Worm (Caenorhabditis elegans) whole organism, late embryonic: ENCODE data around the gene C17F4.12.

ENCODE experiments used
- C38D4.7 ChIP-seq: fragments of 200-800 bp; sonication (Bioruptor generic); optimal IDR thresholded peaks from 2 replicates; lab custom pipeline; 2018; ENCODE audit warnings: mild to moderate bottlenecking, missing genetic modification characterization, moderate library complexity, missing compliant biosample characterization
- K02D7.2 ChIP-seq: sonication (generic microtip); optimal IDR thresholded peaks from 2 replicates; lab custom pipeline; 2017; ENCODE audit warnings: mild to moderate bottlenecking, missing genetic modification characterization, missing compliant biosample characterization
- T23F11.4 ChIP-seq: fragments of 200-800 bp; sonication (Bioruptor generic); optimal IDR thresholded peaks from 2 replicates; lab custom pipeline; 2018; ENCODE audit warnings: mild to moderate bottlenecking, missing genetic modification characterization, missing compliant biosample characterization
- Y22D7AL.16 ChIP-seq: sonication (generic microtip); optimal IDR thresholded peaks from 2 replicates; lab custom pipeline; 2016; ENCODE audit warnings: missing genetic modification characterization, missing compliant biosample characterization
- ahr-1 ChIP-seq: sonication (generic microtip); optimal IDR thresholded peaks from 2 replicates; lab custom pipeline; 2016; ENCODE audit warnings: missing genetic modification characterization, missing compliant biosample characterization
- ama-1 ChIP-seq: fragments of 150-350 bp; optimal IDR thresholded peaks from 2 replicates; lab custom pipeline; 2014
- ceh-14 ChIP-seq: sonication (generic microtip); optimal IDR thresholded peaks from 2 replicates; lab custom pipeline; 2016; ENCODE audit warnings: missing genotype, missing genetic modification characterization, missing compliant biosample characterization
- ceh-18 ChIP-seq: sonication (generic microtip); optimal IDR thresholded peaks from 2 replicates; lab custom pipeline; 2016; ENCODE audit warnings: missing genetic modification characterization, missing compliant biosample characterization
- ceh-19 ChIP-seq: fragments of 200-800 bp; sonication (Bioruptor generic); optimal IDR thresholded peaks from 2 replicates; lab custom pipeline; 2018; ENCODE audit warnings: mild to moderate bottlenecking, missing genetic modification characterization, missing compliant biosample characterization
- ceh-22 ChIP-seq: sonication (generic microtip); optimal IDR thresholded peaks from 2 replicates; lab custom pipeline; 2017; ENCODE audit warnings: missing biosample characterization, missing genetic modification characterization
- ceh-24 ChIP-seq: sonication (generic microtip); optimal IDR thresholded peaks from 2 replicates; lab custom pipeline; 2016; ENCODE audit warnings: mild to moderate bottlenecking, missing genetic modification characterization, missing compliant biosample characterization
- ceh-30 ChIP-seq: fragments of 150-350 bp; optimal IDR thresholded peaks from 2 replicates; lab custom pipeline; 2014; ENCODE audit warnings: missing biosample characterization, missing genetic modification characterization
- ceh-31 ChIP-seq: sonication (generic microtip); optimal IDR thresholded peaks from 2 replicates; lab custom pipeline; 2016; ENCODE audit warnings: missing genetic modification characterization, missing compliant biosample characterization
- ceh-34 ChIP-seq: sonication (generic microtip); optimal IDR thresholded peaks from 2 replicates; lab custom pipeline; 2016; ENCODE audit warnings: mild to moderate bottlenecking, missing genetic modification characterization, missing compliant biosample characterization
- ceh-48 ChIP-seq: sonication (generic microtip); optimal IDR thresholded peaks from 2 replicates; lab custom pipeline; 2016; ENCODE audit warnings: missing genetic modification characterization, inconsistent platforms, missing compliant biosample characterization
- ceh-6 ChIP-seq: fragments of 200-800 bp; sonication (Bioruptor generic); optimal IDR thresholded peaks from 2 replicates; lab custom pipeline; 2018; ENCODE audit warnings: mild to moderate bottlenecking, missing genetic modification characterization, missing compliant biosample characterization
- dmd-4 ChIP-seq: sonication (generic microtip); optimal IDR thresholded peaks from 2 replicates; lab custom pipeline; 2016; ENCODE audit warnings: borderline replicate concordance, missing genetic modification characterization, missing compliant biosample characterization
- dve-1 ChIP-seq: sonication (generic microtip); optimal IDR thresholded peaks from 2 replicates; lab custom pipeline; 2017; ENCODE audit warnings: antibody characterized with exemption, mild to moderate bottlenecking, missing genetic modification characterization, missing compliant biosample characterization
- ets-4 ChIP-seq: sonication (generic microtip); optimal IDR thresholded peaks from 2 replicates; lab custom pipeline; 2016; ENCODE audit warnings: missing genetic modification characterization, missing compliant biosample characterization
- eyg-1 ChIP-seq: sonication (generic microtip); optimal IDR thresholded peaks from 2 replicates; lab custom pipeline; 2016; ENCODE audit warnings: missing genotype, missing genetic modification characterization, missing compliant biosample characterization
- fax-1 ChIP-seq: sonication (generic microtip); optimal IDR thresholded peaks from 2 replicates; lab custom pipeline; 2016; ENCODE audit warnings: missing genotype, missing genetic modification characterization, missing compliant biosample characterization
- fkh-10 ChIP-seq: fragments of 150-350 bp; optimal IDR thresholded peaks from 2 replicates; lab custom pipeline; 2014; ENCODE audit warnings: missing biosample characterization, missing genetic modification reagents, missing genetic modification characterization
- gmeb-2 ChIP-seq: sonication (generic microtip); optimal IDR thresholded peaks from 2 replicates; lab custom pipeline; 2016; ENCODE audit warnings: missing genetic modification characterization, inconsistent platforms, missing compliant biosample characterization
- hlh-13 ChIP-seq: fragments of 200-800 bp; sonication (Bioruptor generic); optimal IDR thresholded peaks from 2 replicates; lab custom pipeline; 2018; ENCODE audit warnings: mild to moderate bottlenecking, missing genetic modification characterization, missing compliant biosample characterization
- hlh-15 ChIP-seq: sonication (generic microtip); optimal IDR thresholded peaks from 2 replicates; lab custom pipeline; 2016; ENCODE audit warnings: missing genetic modification characterization, missing compliant biosample characterization
- hlh-8 ChIP-seq: sonication (generic microtip); optimal IDR thresholded peaks from 2 replicates; lab custom pipeline; 2016; ENCODE audit warnings: missing genotype, missing genetic modification characterization, missing compliant biosample characterization
- mec-3 ChIP-seq: sonication (generic microtip); optimal IDR thresholded peaks from 2 replicates; lab custom pipeline; 2016; ENCODE audit warnings: borderline replicate concordance, missing genetic modification characterization, missing compliant biosample characterization
- pha-2 ChIP-seq: sonication (generic microtip); optimal IDR thresholded peaks from 2 replicates; lab custom pipeline; 2017; ENCODE audit warnings: mild to moderate bottlenecking, missing genetic modification characterization, missing compliant biosample characterization
- pha-4 ChIP-seq: fragments of 150-350 bp; optimal IDR thresholded peaks from 2 replicates; lab custom pipeline; 2018; ENCODE audit warnings: missing biosample characterization, missing genetic modification reagents, missing genetic modification characterization
- pqm-1 ChIP-seq: sonication (generic microtip); optimal IDR thresholded peaks from 2 replicates; lab custom pipeline; 2016; ENCODE audit warnings: missing genetic modification characterization, missing compliant biosample characterization
- pros-1 ChIP-seq: fragments of 150-350 bp; optimal IDR thresholded peaks from 2 replicates; lab custom pipeline; 2014; ENCODE audit warnings: missing biosample characterization, missing genetic modification reagents, missing genetic modification characterization
- sox-2 ChIP-seq: fragments of 200-800 bp; sonication (Bioruptor generic); IDR thresholded peaks from 2 replicates; pipeline ENCODE4 v1.3.6; 2022; ENCODE audit warnings: missing genetic modification reagents, missing genetic modification characterization, missing compliant biosample characterization
- sox-4 ChIP-seq: sonication (generic microtip); optimal IDR thresholded peaks from 2 replicates; lab custom pipeline; 2017; ENCODE audit warnings: mild to moderate bottlenecking, missing genetic modification characterization, inconsistent platforms, missing compliant biosample characterization
- syd-9 ChIP-seq: sonication (generic microtip); optimal IDR thresholded peaks from 2 replicates; lab custom pipeline; 2016; ENCODE audit warnings: mild to moderate bottlenecking, missing genetic modification characterization, moderate library complexity, missing compliant biosample characterization
- tbx-2 ChIP-seq: sonication (generic microtip); optimal IDR thresholded peaks from 2 replicates; lab custom pipeline; 2016; ENCODE audit warnings: missing genetic modification characterization, missing compliant biosample characterization
- tbx-7 ChIP-seq: sonication (generic microtip); optimal IDR thresholded peaks from 2 replicates; lab custom pipeline; 2016; ENCODE audit warnings: missing genotype, missing genetic modification characterization, missing compliant biosample characterization
- ttx-3 ChIP-seq: sonication (generic microtip); optimal IDR thresholded peaks from 2 replicates; lab custom pipeline; 2016; ENCODE audit warnings: missing genetic modification reagents, missing genetic modification characterization, missing compliant biosample characterization
- unc-3 ChIP-seq, 2 experiments: fragments of 200-800 bp in 1 of 2; sonication (Bioruptor generic) in 1 of 2; sonication (generic microtip) in 1 of 2; conservative IDR thresholded peaks in 1 of 2; optimal IDR thresholded peaks in 1 of 2; 2 replicates each; pipeline versions ENCODE4 v1.3.6 to Lab custom; 2016 to 2022; ENCODE audit warnings: missing compliant biosample characterization in 2 of 2, missing genetic modification characterization in 2 of 2, missing genetic modification reagents in 1 of 2
- unc-42 ChIP-seq: sonication (generic microtip); optimal IDR thresholded peaks from 2 replicates; lab custom pipeline; 2016; ENCODE audit warnings: missing genotype, missing genetic modification characterization, missing compliant biosample characterization
- zip-5 ChIP-seq: sonication (generic microtip); optimal IDR thresholded peaks from 2 replicates; lab custom pipeline; 2016; ENCODE audit warnings: missing genetic modification characterization, missing compliant biosample characterization

Gene C17F4.12

DNA sequence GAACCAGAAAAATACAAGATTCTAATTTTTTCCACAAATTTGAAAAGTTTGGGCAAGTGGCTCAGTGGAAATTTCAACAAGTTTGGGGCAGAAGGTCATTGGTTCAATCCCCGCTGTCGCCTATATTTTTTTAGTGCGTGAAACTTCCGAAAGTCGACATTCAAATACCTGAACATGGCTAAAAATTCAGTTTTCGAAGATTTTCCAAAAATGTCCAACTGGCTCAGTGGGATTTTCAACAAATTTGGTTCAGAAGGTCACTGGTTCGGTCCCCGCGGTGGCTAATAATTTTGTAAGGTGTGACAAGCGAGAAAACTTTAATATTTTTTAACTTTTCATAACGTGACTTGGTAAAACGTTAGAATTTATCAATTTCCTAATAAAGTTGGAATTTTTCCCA lies 20.7 kb upstream of the C17F4.12 start:
- no peak for TF ChIP-seq sox-4 (tag; lab: Kevin White, UChicago)
- no peak for TF ChIP-seq T23F11.4
- TF ChIP-seq ahr-1, result no peak
- no peak for TF ChIP-seq ttx-3 (tag; lab: Kevin White, UChicago)
- TF ChIP-seq K02D7.2 (tag; lab: Kevin White, UChicago), result no peak
- TF ChIP-seq ceh-19 (GFP tag; lab: Kevin White, UChicago), result no peak
- TF ChIP-seq pqm-1 (tag; lab: Kevin White, UChicago), result no peak

DNA sequence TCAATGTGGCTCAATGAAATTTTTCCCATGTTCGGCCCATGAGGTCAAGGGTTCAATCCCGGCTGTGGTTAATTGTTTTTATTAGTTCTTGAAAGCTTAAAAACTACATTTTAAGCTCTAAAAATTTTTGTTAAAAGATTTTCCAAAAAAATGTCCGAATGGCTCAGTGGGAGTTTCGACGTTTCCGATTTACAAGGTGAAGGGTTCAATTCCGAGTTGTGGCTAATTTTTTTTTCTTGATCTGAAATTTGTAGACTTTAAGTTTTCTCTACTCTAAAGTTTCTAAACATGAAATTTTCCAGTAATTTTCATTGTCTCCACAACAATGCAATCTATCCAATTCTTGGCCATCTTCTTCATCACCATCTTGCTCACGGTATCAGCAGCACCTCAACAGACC lies 18.5 kb upstream of the C17F4.12 start, which contains the start of gene F02E11.2:
F02E11.2 (plus strand) TSS at position 301 of the 400 bp plus-strand sequence.
- TF ChIP-seq fkh-10 (GFP tag; lab: Kevin White, UChicago) (no peak), ceh-24 (tag; lab: Kevin White, UChicago) (no peak), sox-2 (GFP tag; lab: Robert Waterston, UW) (no peak), eyg-1 (tag; lab: Kevin White, UChicago) (no peak), Y22D7AL.16 (no peak), ets-4 (tag; lab: Kevin White, UChicago) (no peak), pros-1 (tag; lab: Kevin White, UChicago) (no peak), hlh-8 (tag; lab: Kevin White, UChicago) (no peak)

- TF ChIP-seq ceh-22 (no peak), ceh-48 (tag; lab: Kevin White, UChicago) (no peak), ttx-3 (tag; lab: Kevin White, UChicago) (no peak), pha-2 (tag; lab: Kevin White, UChicago) (no peak), fkh-10 (GFP tag; lab: Kevin White, UChicago) (no peak), K02D7.2 (tag; lab: Kevin White, UChicago) (no peak)
These were observed 15.3 kb upstream of the C17F4.12 start, which contains the start of gene gcy-19 for ce11 chrII:3259254-3259653. TSS of gene gcy-19 (minus strand) at chrII:3259354.

ce11 chrII:3251782-3252181 lies 7.8 kb upstream of the C17F4.12 start:
- no peak for TF ChIP-seq tbx-2
- TF ChIP-seq ceh-34 (tag; lab: Kevin White, UChicago), result no peak
- TF ChIP-seq syd-9 (tag; lab: Kevin White, UChicago), result no peak
- no peak for TF ChIP-seq ceh-6 (GFP tag; lab: Kevin White, UChicago)
- TF ChIP-seq fax-1 (tag; lab: Kevin White, UChicago), result no peak
- no peak for TF ChIP-seq ceh-30 (tag; lab: Kevin White, UChicago)
- TF ChIP-seq ceh-14 (tag; lab: Kevin White, UChicago), result no peak
- no peak for TF ChIP-seq mec-3 (tag; lab: Kevin White, UChicago)
- TF ChIP-seq, all 69 proteins: peak for 0

DNA sequence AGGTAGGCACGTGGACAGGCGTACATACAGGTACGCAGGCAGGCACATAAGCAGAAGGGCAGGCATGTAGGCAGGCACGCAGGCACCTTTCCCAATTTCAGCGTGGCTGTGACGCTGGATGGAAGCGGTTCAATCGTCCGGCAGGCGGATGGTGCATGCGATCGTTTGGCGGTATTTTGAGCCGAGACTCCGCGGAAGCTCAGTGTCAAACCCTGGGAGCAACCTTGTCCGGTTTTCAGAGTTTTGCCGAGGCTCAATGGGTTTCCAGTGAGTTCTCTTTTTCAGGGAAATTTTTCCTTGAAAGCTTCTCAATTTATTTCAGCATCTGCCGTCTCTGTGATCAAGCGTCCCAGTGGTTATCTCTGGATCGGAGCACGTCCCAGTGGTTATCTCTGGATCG lies 6.2 kb upstream of the C17F4.12 start:
- TF ChIP-seq dve-1 (tag; lab: Kevin White, UChicago), result no peak
- TF ChIP-seq pha-4, result no peak
- no peak for TF ChIP-seq pqm-1 (tag; lab: Kevin White, UChicago)
- no peak for TF ChIP-seq unc-42
- no peak for TF ChIP-seq ceh-48 (tag; lab: Kevin White, UChicago)
- no peak for TF ChIP-seq ttx-3 (tag; lab: Kevin White, UChicago)
- no peak for TF ChIP-seq dmd-4
- TF ChIP-seq ama-1, result no peak
- TF ChIP-seq ets-4 (tag; lab: Kevin White, UChicago), result no peak
- no peak for TF ChIP-seq hlh-13
- no peak for TF ChIP-seq tbx-7 (tag; lab: Kevin White, UChicago)
- TF ChIP-seq unc-3 (GFP tag; conservative IDR thresholded peaks at IDR 0.05; lab: Robert Waterston, UW), result no peak
- no peak for TF ChIP-seq unc-3 (tag; optimal IDR thresholded peaks at IDR 0.05; lab: Kevin White, UChicago)
- TF ChIP-seq ceh-31 (tag; lab: Kevin White, UChicago), result no peak
- no peak for TF ChIP-seq ceh-18 (tag; lab: Kevin White, UChicago)
- no peak for TF ChIP-seq hlh-15 (tag; lab: Kevin White, UChicago)
- TF ChIP-seq zip-5, result no peak
- TF ChIP-seq sox-2 (GFP tag; lab: Robert Waterston, UW), result no peak
- no peak for TF ChIP-seq Y22D7AL.16
- TF ChIP-seq C38D4.7 (GFP tag; lab: Kevin White, UChicago), result no peak
- no peak for TF ChIP-seq gmeb-2 (tag; lab: Kevin White, UChicago)
